Fruit fly (Drosophila melanogaster): Measurements from ENCODE around the gene CG11951.

DNA sequence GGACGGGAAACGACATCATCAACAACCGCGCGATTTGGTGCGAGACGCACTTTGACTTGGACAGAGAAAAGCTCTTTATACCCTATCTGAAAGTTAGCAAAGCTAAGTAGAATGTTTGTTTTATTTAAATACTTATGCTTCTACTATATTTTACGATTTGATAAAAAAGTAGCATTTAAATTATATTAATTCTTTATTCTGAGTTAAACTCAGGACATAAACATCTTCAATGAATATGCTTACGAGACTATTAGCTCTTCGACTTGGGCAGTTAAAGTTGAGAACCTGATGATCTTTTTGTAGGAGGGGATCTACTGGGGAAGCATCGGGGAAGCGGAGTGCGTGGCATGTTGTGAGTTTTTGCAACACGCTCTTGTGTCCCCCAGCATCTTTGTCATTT, 39.2 kb upstream of the CG11951 start:
- TF ChIP-seq Sin3A (optimal IDR thresholded peaks at IDR 0.05) (no peak), psq (optimal IDR thresholded peaks at IDR 0.05) (no peak), h (optimal IDR thresholded peaks at IDR 0.05) (no peak)

Data from Kc167 (cell line).